Fruit fly (Drosophila melanogaster): ENCODE data around the gene CG18641.

Gene CG18641

dm6 chr2L:2433494-2434054 lies 18.5 kb upstream of the CG18641 start (continued):
- TF ChIP-seq Lpt (GFP tag; optimal IDR thresholded peaks at IDR 0.05): no peak
- peak; percentile 59 for TF ChIP-seq CG1233 (GFP tag; optimal IDR thresholded peaks at IDR 0.05)
- peak; percentile 59 for TF ChIP-seq Fer3 (tag; optimal IDR thresholded peaks at IDR 0.05)
- TF ChIP-seq pnt (GFP tag; optimal IDR thresholded peaks at IDR 0.05): peak; percentile 83
- no peak for TF ChIP-seq lov (optimal IDR thresholded peaks at IDR 0.05)
- peak; percentile 73; the same call in 2 of the 3 replicates for TF ChIP-seq lov (GFP tag; IDR thresholded peaks at IDR 0.05)
- TF ChIP-seq Oaz (GFP tag; IDR thresholded peaks at IDR 0.05): peak; percentile 83
- TF ChIP-seq gce (GFP tag; IDR thresholded peaks at IDR 0.05): peak; percentile 73; the same call in 2 of the 3 replicates
- peak; percentile 75 for TF ChIP-seq chn (GFP tag; optimal IDR thresholded peaks at IDR 0.05)
- TF ChIP-seq CG3065 (GFP tag; optimal IDR thresholded peaks at IDR 0.05): peak; percentile 23
- TF ChIP-seq CG4282 (GFP tag; optimal IDR thresholded peaks at IDR 0.05): peak; percentile 22
- peak; percentile 91 for TF ChIP-seq HLH3B (GFP tag; IDR thresholded peaks at IDR 0.05)
- peak; percentile 88 for TF ChIP-seq pum (GFP tag; optimal IDR thresholded peaks at IDR 0.05)
- peak; percentile 41 for TF ChIP-seq Vsx1 (GFP tag; optimal IDR thresholded peaks at IDR 0.05)
- no peak for TF ChIP-seq ham (GFP tag; IDR thresholded peaks at IDR 0.05)
- no peak for TF ChIP-seq usp (GFP tag; optimal IDR thresholded peaks at IDR 0.05)
- peak; percentile 51 for TF ChIP-seq MTF-1 (GFP tag; optimal IDR thresholded peaks at IDR 0.05; ENCODE audit: borderline replicate concordance)
- peak; percentile 41 for TF ChIP-seq Jarid2 (GFP tag; optimal IDR thresholded peaks at IDR 0.05)
- TF ChIP-seq CG12219 (GFP tag; optimal IDR thresholded peaks at IDR 0.05): peak; percentile 86
- TF ChIP-seq NFAT (GFP tag; IDR thresholded peaks at IDR 0.05): no peak; the same call in 1 of the 2 replicates
- peak; percentile 34 for TF ChIP-seq CG8359 (GFP tag; optimal IDR thresholded peaks at IDR 0.05; ENCODE audit: borderline replicate concordance)
- TF ChIP-seq CG1602 (GFP tag; optimal IDR thresholded peaks at IDR 0.05): peak; percentile 79
- TF ChIP-seq CG12942 (GFP tag; optimal IDR thresholded peaks at IDR 0.05): peak; percentile 80
- no peak for TF ChIP-seq sna (GFP tag; IDR thresholded peaks at IDR 0.05; ENCODE audit: partially characterized antibody)
- peak; percentile 63 for TF ChIP-seq wek (GFP tag; optimal IDR thresholded peaks at IDR 0.05)
- TF ChIP-seq CG7786 (GFP tag; optimal IDR thresholded peaks at IDR 0.05): peak; percentile 58
- peak; percentile 92 for TF ChIP-seq Oli (tag; optimal IDR thresholded peaks at IDR 0.05)
- TF ChIP-seq CG7271 (tag; optimal IDR thresholded peaks at IDR 0.05): no peak
- peak; percentile 73 for TF ChIP-seq CG11247 (GFP tag; IDR thresholded peaks at IDR 0.05)
- peak; percentile 54; the same call in 1 of the 2 replicates for TF ChIP-seq CG43689 (GFP tag; IDR thresholded peaks at IDR 0.05)
- peak; percentile 63 for TF ChIP-seq CG12299 (tag; optimal IDR thresholded peaks at IDR 0.05)
- TF ChIP-seq otp (GFP tag; IDR thresholded peaks at IDR 0.05): peak; percentile 85
- peak; percentile 97 for TF ChIP-seq Med (GFP tag)
- TF ChIP-seq CG10147 (GFP tag; optimal IDR thresholded peaks at IDR 0.05): peak; percentile 60
- TF ChIP-seq HLH4C (GFP tag; IDR thresholded peaks at IDR 0.05; ENCODE audit: partially characterized antibody): no peak
- peak; percentile 78 for TF ChIP-seq Atf3 (GFP tag; optimal IDR thresholded peaks at IDR 0.05)
- TF ChIP-seq rib (GFP tag; IDR thresholded peaks at IDR 0.05): peak; percentile 53; the same call in 1 of the 2 replicates
- TF ChIP-seq CG2202 (tag; optimal IDR thresholded peaks at IDR 0.05): peak; percentile 58
- TF ChIP-seq CG3838 (GFP tag; optimal IDR thresholded peaks at IDR 0.05): no peak
- TF ChIP-seq CG17912 (GFP tag; optimal IDR thresholded peaks at IDR 0.05): peak; percentile 54
- no peak for TF ChIP-seq tll (GFP tag; optimal IDR thresholded peaks at IDR 0.05)
- peak; percentile 76 for TF ChIP-seq dimm (GFP tag; IDR thresholded peaks at IDR 0.05)
- peak; percentile 89 for TF ChIP-seq tgo (GFP tag; IDR thresholded peaks at IDR 0.05)
- peak; percentile 32 for TF ChIP-seq zen (tag; optimal IDR thresholded peaks at IDR 0.05)
- TF ChIP-seq C15 (GFP tag; IDR thresholded peaks at IDR 0.05): no peak
- TF ChIP-seq sima (GFP tag; optimal IDR thresholded peaks at IDR 0.05): peak; percentile 45
- peak; percentile 40 for TF ChIP-seq sqz (GFP tag; optimal IDR thresholded peaks at IDR 0.05)
- peak; percentile 86 for TF ChIP-seq CG6689 (GFP tag; IDR thresholded peaks at IDR 0.05)
- TF ChIP-seq CG3407 (GFP tag; optimal IDR thresholded peaks at IDR 0.05): peak; percentile 72
- TF ChIP-seq dmrt11E (tag; optimal IDR thresholded peaks at IDR 0.05): peak; percentile 47

Measured in whole organism, embryonic.